Worm (Caenorhabditis elegans) whole organism, L1 larva: Measurements from ENCODE around the gene Y54G9A.5.

Experiments
- aly-2 ChIP-seq: fragments of 150-350 bp; optimal IDR thresholded peaks from 2 replicates; lab custom pipeline; 2014; ENCODE audit warnings: missing biosample characterization, missing genetic modification characterization
- blmp-1 ChIP-seq: fragments of 150-350 bp; optimal IDR thresholded peaks from 2 replicates; lab custom pipeline; 2014; ENCODE audit warnings: missing biosample characterization, missing genetic modification characterization
- lin-13 ChIP-seq: fragments of 150-350 bp; optimal IDR thresholded peaks from 2 replicates; lab custom pipeline; 2014; ENCODE audit warnings: missing biosample characterization, missing genetic modification reagents, missing genetic modification characterization
- mdl-1 ChIP-seq, 2 experiments: fragments of 150-350 bp; optimal IDR thresholded peaks; 2 replicates each; lab custom pipeline; 2014 to 2017; ENCODE audit warnings: missing biosample characterization in 2 of 2, missing genetic modification characterization in 2 of 2, inconsistent platforms in 1 of 2
- nhr-20 ChIP-seq: sonication (generic microtip); optimal IDR thresholded peaks from 2 replicates; lab custom pipeline; 2016; ENCODE audit warnings: mild to moderate bottlenecking, missing genetic modification characterization, missing compliant biosample characterization
- pag-3 ChIP-seq: sonication (generic microtip); optimal IDR thresholded peaks from 2 replicates; lab custom pipeline; 2017; ENCODE audit warnings: missing genetic modification characterization, mild to moderate bottlenecking, missing compliant biosample characterization, antibody characterized with exemption, borderline replicate concordance; ENCODE audit not compliant: insufficient read depth
- pqm-1 ChIP-seq: sonication (generic microtip); optimal IDR thresholded peaks from 3 replicates; lab custom pipeline; 2017; ENCODE audit warnings: missing biosample characterization, missing genetic modification characterization
- unc-62 ChIP-seq: fragments of 150-350 bp; optimal IDR thresholded peaks from 2 replicates; lab custom pipeline; 2014; ENCODE audit warnings: missing biosample characterization, missing genetic modification reagents, missing genetic modification characterization
- vab-15 ChIP-seq: sonication (generic microtip); optimal IDR thresholded peaks from 2 replicates; lab custom pipeline; 2017; ENCODE audit warnings: missing genotype, mild to moderate bottlenecking, missing genetic modification characterization, missing compliant biosample characterization
- ztf-11 ChIP-seq, 2 experiments: sonication (generic microtip); optimal IDR thresholded peaks; 2 replicates each; lab custom pipeline; 2016 to 2017; ENCODE audit warnings: missing genetic modification characterization in 2 of 2, missing biosample characterization in 1 of 2, missing compliant biosample characterization in 1 of 2

DNA sequence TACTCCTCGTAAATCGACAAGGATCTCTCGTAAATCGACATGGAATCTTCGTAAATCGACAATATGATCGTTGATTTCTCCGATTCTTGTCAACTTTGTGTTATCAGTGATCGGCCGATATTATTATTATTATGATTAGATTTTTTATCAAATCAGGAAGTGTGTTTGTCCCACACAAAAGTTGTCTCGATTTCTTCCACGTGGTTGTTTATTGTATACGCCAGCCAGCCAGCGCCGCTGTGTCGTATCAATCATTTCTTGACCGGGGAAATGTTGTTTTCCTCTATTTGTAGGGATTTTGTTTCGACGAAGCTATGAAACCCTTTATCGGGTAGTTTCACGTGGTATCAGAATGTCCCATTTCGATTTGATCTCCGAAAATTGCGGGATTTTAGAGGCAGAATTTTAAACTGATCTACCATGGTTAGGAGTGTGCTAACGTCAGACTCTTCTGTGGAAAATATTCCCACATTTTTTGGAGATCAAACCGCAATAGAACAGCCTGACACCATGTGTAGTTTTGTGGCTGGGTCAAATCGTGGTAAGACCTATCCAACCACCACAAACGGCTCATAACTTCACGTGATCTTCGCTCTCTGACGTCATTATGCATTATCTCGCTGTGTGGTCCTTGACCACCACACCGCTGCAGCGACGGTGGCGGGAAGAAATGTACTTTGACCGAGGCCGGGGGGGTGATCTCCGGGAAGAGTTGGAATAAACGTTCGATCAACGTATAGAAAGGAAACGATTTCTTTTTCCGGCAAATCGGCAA lies 15.1 kb downstream of the Y54G9A.5 start:
- no peak for TF ChIP-seq lin-13 (GFP tag; lab: Kevin White, UChicago)
- no peak for TF ChIP-seq pqm-1 (tag; lab: Kevin White, UChicago)
- no peak for TF ChIP-seq unc-62
- TF ChIP-seq pag-3 (tag; lab: Kevin White, UChicago): no peak
- no peak for TF ChIP-seq aly-2
- peak in 1 of 2 experiments; percentile 66 for TF ChIP-seq mdl-1 (tag; optimal IDR thresholded peaks at IDR 0.05; lab: Kevin White, UChicago)
- peak; percentile 50 for TF ChIP-seq nhr-20 (tag; lab: Kevin White, UChicago)
- peak; percentile 75 for TF ChIP-seq blmp-1 (tag; lab: Kevin White, UChicago)
- TF ChIP-seq ztf-11 (tag; optimal IDR thresholded peaks at IDR 0.05; lab: Kevin White, UChicago): no peak
- no peak for TF ChIP-seq vab-15 (tag; lab: Kevin White, UChicago)
